Fruit fly (Drosophila melanogaster) whole organism, embryonic: Measurements from ENCODE around the gene Mdr65.

Experiments used
- Ada2b ChIP-seq: fragments of 200-800 bp; sonication (Bioruptor generic); IDR thresholded peaks from 2 replicates; pipeline ENCODE4 v1.3.6; 2022; ENCODE audit warnings: missing biosample characterization, missing genetic modification characterization
- Antp ChIP-seq: fragments of 200-800 bp; sonication (Bioruptor generic); optimal IDR thresholded peaks from 3 replicates; lab custom pipeline; 2016; ENCODE audit warnings: missing biosample characterization, missing genetic modification characterization
- CG11247 ChIP-seq: fragments of 200-800 bp; sonication (Bioruptor generic); IDR thresholded peaks from 2 replicates; pipeline ENCODE4 v1.3.6; 2022; ENCODE audit warnings: missing biosample characterization, missing genetic modification characterization
- CG11398 ChIP-seq: fragments of 200-800 bp; sonication (Bioruptor generic); optimal IDR thresholded peaks from 2 replicates; lab custom pipeline; 2016; ENCODE audit warnings: missing biosample characterization, missing genetic modification characterization
- CG12071 ChIP-seq: fragments of 200-800 bp; sonication (Bioruptor generic); optimal IDR thresholded peaks from 3 replicates; lab custom pipeline; 2018; ENCODE audit warnings: missing biosample characterization, mild to moderate bottlenecking, missing genetic modification characterization
- CG12744 ChIP-seq: fragments of 200-800 bp; sonication (Bioruptor generic); optimal IDR thresholded peaks from 2 replicates; lab custom pipeline; 2016; ENCODE audit warnings: missing biosample characterization, missing genetic modification characterization
- CG13123 ChIP-seq: fragments of 200-800 bp; sonication (Bioruptor generic); optimal IDR thresholded peaks from 2 replicates; lab custom pipeline; 2016; ENCODE audit warnings: missing biosample characterization, missing genetic modification characterization
- CG14050 ChIP-seq: fragments of 200-800 bp; sonication (Bioruptor generic); IDR thresholded peaks from 3 replicates; pipeline ENCODE4 v1.3.6; 2022; ENCODE audit warnings: missing biosample characterization, missing genetic modification characterization
- CG14710 ChIP-seq: fragments of 200-800 bp; sonication (Bioruptor generic); optimal IDR thresholded peaks from 3 replicates; lab custom pipeline; 2019; ENCODE audit warnings: missing biosample characterization, mild to moderate bottlenecking, missing genetic modification characterization, moderate library complexity
- CG15269 ChIP-seq: fragments of 200-800 bp; sonication (Bioruptor generic); optimal IDR thresholded peaks from 2 replicates; lab custom pipeline; 2018; ENCODE audit warnings: missing biosample characterization, mild to moderate bottlenecking, missing genetic modification characterization, moderate library complexity
- CG15696 ChIP-seq: fragments of 200-800 bp; sonication (Bioruptor generic); optimal IDR thresholded peaks from 2 replicates; lab custom pipeline; 2019; ENCODE audit warnings: missing biosample characterization, mild to moderate bottlenecking, missing genetic modification characterization, moderate library complexity
- CG1602 ChIP-seq: fragments of 200-800 bp; sonication (Bioruptor generic); optimal IDR thresholded peaks from 3 replicates; lab custom pipeline; 2016; ENCODE audit warnings: missing biosample characterization, missing genetic modification characterization
- CG2129 ChIP-seq: fragments of 200-800 bp; sonication (Bioruptor generic); IDR thresholded peaks from 2 replicates; pipeline ENCODE4 v1.3.6; 2022; ENCODE audit warnings: missing biosample characterization, missing genetic modification characterization; ENCODE audit not compliant: partially characterized antibody
- CG31224 ChIP-seq: fragments of 200-800 bp; sonication (Bioruptor generic); IDR thresholded peaks from 2 replicates; pipeline ENCODE4 v1.3.6; 2022; ENCODE audit warnings: missing biosample characterization, missing genetic modification characterization
- CG4360 ChIP-seq: fragments of 200-800 bp; sonication (Bioruptor generic); IDR thresholded peaks from 2 replicates; pipeline ENCODE4 v1.3.6; 2022; ENCODE audit warnings: missing biosample characterization, missing genetic modification characterization
- CG43689 ChIP-seq: fragments of 200-800 bp; sonication (Bioruptor generic); IDR thresholded peaks from 2 replicates; pipeline ENCODE4 v1.3.6; 2022; ENCODE audit warnings: missing biosample characterization, missing genetic modification characterization
- CG4404 ChIP-seq: fragments of 200-800 bp; sonication (Bioruptor generic); IDR thresholded peaks from 2 replicates; pipeline ENCODE4 v1.3.6; 2022; ENCODE audit warnings: missing biosample characterization, missing genetic modification characterization
- CG4854 ChIP-seq: fragments of 200-800 bp; sonication (Bioruptor generic); optimal IDR thresholded peaks from 2 replicates; lab custom pipeline; 2016; ENCODE audit warnings: missing biosample characterization, missing genetic modification characterization, inconsistent platforms
- CG5180 ChIP-seq: fragments of 200-800 bp; sonication (Bioruptor generic); optimal IDR thresholded peaks from 3 replicates; lab custom pipeline; 2017; ENCODE audit warnings: missing biosample characterization, missing genetic modification characterization, mild to moderate bottlenecking, moderate library complexity, missing genetic modification reagents
- CG7987 ChIP-seq: fragments of 200-800 bp; sonication (Bioruptor generic); optimal IDR thresholded peaks from 2 replicates; lab custom pipeline; 2018; ENCODE audit warnings: missing biosample characterization, mild to moderate bottlenecking, missing genetic modification characterization, moderate library complexity
- CG8944 ChIP-seq: fragments of 200-800 bp; sonication (Bioruptor generic); optimal IDR thresholded peaks from 3 replicates; lab custom pipeline; 2016; ENCODE audit warnings: missing biosample characterization, missing genetic modification characterization
- CG9215 ChIP-seq: fragments of 200-800 bp; sonication (Bioruptor generic); IDR thresholded peaks from 2 replicates; pipeline ENCODE4 v1.3.6; 2022; ENCODE audit warnings: missing biosample characterization, missing genetic modification characterization
- CTCF ChIP-seq: fragments of 200-800 bp; sonication (Bioruptor generic); optimal IDR thresholded peaks from 2 replicates; lab custom pipeline; 2017; ENCODE audit warnings: missing biosample characterization, mild to moderate bottlenecking, missing genetic modification characterization, moderate library complexity
- HLHmδ ChIP-seq: fragments of 200-800 bp; sonication (Bioruptor generic); optimal IDR thresholded peaks from 2 replicates; lab custom pipeline; 2018; ENCODE audit warnings: missing biosample characterization, mild to moderate bottlenecking, missing genetic modification characterization, moderate library complexity
- Hr51 ChIP-seq, 2 experiments: fragments of 200-800 bp; sonication (Bioruptor generic); optimal IDR thresholded peaks; 2 replicates in 1 of 2; 3 replicates in 1 of 2; lab custom pipeline; 2016 to 2018; ENCODE audit warnings: missing biosample characterization in 2 of 2, missing genetic modification characterization in 2 of 2, mild to moderate bottlenecking in 1 of 2, moderate library complexity in 1 of 2
- Lpt ChIP-seq: fragments of >200 bp; optimal IDR thresholded peaks from 2 replicates; lab custom pipeline; 2018; ENCODE audit warnings: missing biosample characterization, missing genetic modification characterization
- Myb ChIP-seq: fragments of 200-800 bp; sonication (Bioruptor generic); optimal IDR thresholded peaks from 2 replicates; lab custom pipeline; 2016; ENCODE audit warnings: missing biosample characterization, missing genetic modification characterization
- Scr ChIP-seq: fragments of 200-800 bp; sonication (Bioruptor generic); IDR thresholded peaks from 2 replicates; pipeline ENCODE4 v1.3.6; 2022; ENCODE audit warnings: missing biosample characterization, missing genetic modification characterization; ENCODE audit not compliant: partially characterized antibody
- Side ChIP-seq: fragments of 200-800 bp; sonication (Bioruptor generic); optimal IDR thresholded peaks from 2 replicates; lab custom pipeline; 2016; ENCODE audit warnings: missing biosample characterization, missing genetic modification characterization
- ab ChIP-seq: fragments of 200-800 bp; sonication (Bioruptor generic); optimal IDR thresholded peaks from 2 replicates; lab custom pipeline; 2016; ENCODE audit warnings: missing biosample characterization, missing genetic modification characterization
- ara ChIP-seq: fragments of 200-800 bp; sonication (Bioruptor generic); IDR thresholded peaks from 2 replicates; pipeline ENCODE4 v1.3.6; 2022; ENCODE audit warnings: missing biosample characterization, missing genetic modification characterization
- ase ChIP-seq: fragments of 200-800 bp; sonication (Bioruptor generic); IDR thresholded peaks from 3 replicates; pipeline ENCODE4 v1.3.6; 2022; ENCODE audit warnings: missing biosample characterization, missing genetic modification characterization
- az2 ChIP-seq: fragments of 200-800 bp; sonication (Bioruptor generic); optimal IDR thresholded peaks from 3 replicates; lab custom pipeline; 2016; ENCODE audit warnings: missing biosample characterization, missing genetic modification characterization
- bab2 ChIP-seq: fragments of 200-800 bp; sonication (Bioruptor generic); optimal IDR thresholded peaks from 2 replicates; lab custom pipeline; 2016; ENCODE audit warnings: missing biosample characterization, missing genetic modification characterization
- danr ChIP-seq: fragments of 200-800 bp; sonication (Bioruptor generic); IDR thresholded peaks from 2 replicates; pipeline ENCODE4 v1.3.6; 2022; ENCODE audit warnings: missing biosample characterization, missing genetic modification characterization
- dimm ChIP-seq: fragments of 200-800 bp; sonication (Bioruptor generic); IDR thresholded peaks from 2 replicates; pipeline ENCODE4 v1.3.6; 2022; ENCODE audit warnings: missing biosample characterization, missing genetic modification characterization
- fd3F ChIP-seq: fragments of 200-800 bp; sonication (Bioruptor generic); optimal IDR thresholded peaks from 2 replicates; lab custom pipeline; 2018; ENCODE audit warnings: missing biosample characterization, mild to moderate bottlenecking, missing genetic modification characterization, moderate library complexity
- gsb-n ChIP-seq: fragments of 200-800 bp; sonication (Bioruptor generic); optimal IDR thresholded peaks from 3 replicates; lab custom pipeline; 2018; ENCODE audit warnings: missing biosample characterization, mild to moderate bottlenecking, missing genetic modification characterization
- jigr1 ChIP-seq: fragments of 200-800 bp; sonication (Bioruptor generic); IDR thresholded peaks from 3 replicates; pipeline ENCODE4 v1.3.6; 2022; ENCODE audit warnings: missing biosample characterization, missing genetic modification characterization
- lilli ChIP-seq: fragments of 200-800 bp; sonication (Bioruptor generic); optimal IDR thresholded peaks from 3 replicates; lab custom pipeline; 2016; ENCODE audit warnings: missing biosample characterization, missing genetic modification characterization
- lola ChIP-seq, 3 experiments: fragments of >200 bp in 2 of 3; fragments of 200-800 bp in 1 of 3; sonication (Bioruptor generic) in 1 of 3; optimal IDR thresholded peaks; 2 replicates each; lab custom pipeline; 2017 to 2019; ENCODE audit warnings: missing biosample characterization in 3 of 3, missing genetic modification characterization in 3 of 3, mild to moderate bottlenecking in 1 of 3, moderate library complexity in 1 of 3
- luna ChIP-seq: fragments of 200-800 bp; sonication (Bioruptor generic); optimal IDR thresholded peaks from 2 replicates; lab custom pipeline; 2016; ENCODE audit warnings: missing biosample characterization, missing genetic modification characterization
- odd ChIP-seq: fragments of 200-800 bp; sonication (Bioruptor generic); optimal IDR thresholded peaks from 2 replicates; lab custom pipeline; 2017; ENCODE audit warnings: missing biosample characterization, mild to moderate bottlenecking, missing genetic modification characterization
- pho ChIP-seq: fragments of 200-800 bp; sonication (Bioruptor generic); optimal IDR thresholded peaks from 2 replicates; lab custom pipeline; 2016; ENCODE audit warnings: missing biosample characterization, missing genetic modification characterization
- phol ChIP-seq: fragments of 200-800 bp; sonication (Bioruptor generic); optimal IDR thresholded peaks from 3 replicates; lab custom pipeline; 2018; ENCODE audit warnings: missing biosample characterization, mild to moderate bottlenecking, missing genetic modification characterization, moderate library complexity
- pum ChIP-seq: fragments of 200-800 bp; sonication (Bioruptor generic); optimal IDR thresholded peaks from 2 replicates; lab custom pipeline; 2016; ENCODE audit warnings: missing biosample characterization, missing genetic modification characterization
- so ChIP-seq: fragments of 200-800 bp; sonication (Bioruptor generic); IDR thresholded peaks from 3 replicates; pipeline ENCODE4 v1.3.6; 2022; ENCODE audit warnings: missing biosample characterization, missing genetic modification characterization
- sob ChIP-seq: fragments of 200-800 bp; sonication (Bioruptor generic); IDR thresholded peaks from 2 replicates; pipeline ENCODE4 v1.3.6; 2022; ENCODE audit warnings: missing biosample characterization, missing genetic modification characterization
- wdn ChIP-seq: fragments of 200-800 bp; sonication (Bioruptor generic); IDR thresholded peaks from 2 replicates; pipeline ENCODE4 v1.3.6; 2022; ENCODE audit warnings: missing biosample characterization, missing genetic modification characterization
- zf30C ChIP-seq: fragments of 200-800 bp; sonication (Bioruptor generic); optimal IDR thresholded peaks from 3 replicates; lab custom pipeline; 2018; ENCODE audit warnings: missing biosample characterization, mild to moderate bottlenecking, missing genetic modification characterization

The Mdr65 gene

DNA sequence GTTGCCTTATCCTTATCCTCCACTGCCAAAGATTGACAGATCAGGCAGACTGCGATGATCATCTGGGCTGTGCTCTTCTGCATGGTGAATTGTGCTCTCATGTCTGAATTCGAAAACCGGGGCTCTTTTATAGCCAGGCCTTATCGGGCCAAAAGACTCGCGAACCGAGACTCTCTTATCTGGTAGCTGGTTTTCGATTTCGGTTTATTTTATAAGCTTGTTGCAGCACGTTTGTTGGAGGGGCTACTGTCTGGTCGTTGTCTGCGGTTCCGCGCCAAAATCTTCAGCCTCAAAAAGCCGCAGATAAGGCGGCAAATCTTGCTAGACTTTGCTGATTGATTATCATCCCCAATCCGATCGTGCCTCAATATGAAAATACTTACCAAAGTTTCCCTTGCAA is 13.1 kb upstream of the Mdr65 start, which contains the start of gene CG10163:
CG10163 (minus strand) TSS at position 101 of the 400 bp plus-strand sequence.
- no peak for TF ChIP-seq Hr51 (GFP tag; optimal IDR thresholded peaks at IDR 0.05; lab: Kevin White, UChicago)
- TF ChIP-seq wdn: no peak
- TF ChIP-seq danr: no peak
- no peak for TF ChIP-seq Antp (GFP tag; lab: Kevin White, UChicago)
- TF ChIP-seq CG2129 (GFP tag; lab: Robert Waterston, UW): no peak
- no peak for TF ChIP-seq jigr1 (GFP tag; lab: Robert Waterston, UW)
- TF ChIP-seq CG15269 (tag; lab: Kevin White, UChicago): no peak
- no peak for TF ChIP-seq CG4360 (GFP tag; lab: Robert Waterston, UW)
- TF ChIP-seq odd (GFP tag; lab: Kevin White, UChicago): no peak
- no peak for TF ChIP-seq bab2 (GFP tag; lab: Kevin White, UChicago)
- no peak for TF ChIP-seq luna (GFP tag; lab: Kevin White, UChicago)
- TF ChIP-seq so (GFP tag; lab: Robert Waterston, UW): no peak
- no peak for TF ChIP-seq CG14710
- no peak for TF ChIP-seq CG1602 (GFP tag; lab: Kevin White, UChicago)
- no peak for TF ChIP-seq CG4404 (GFP tag; lab: Robert Waterston, UW)
- TF ChIP-seq CG13123 (GFP tag; lab: Kevin White, UChicago): no peak
- no peak for TF ChIP-seq CG7987 (GFP tag; lab: Kevin White, UChicago)

DNA sequence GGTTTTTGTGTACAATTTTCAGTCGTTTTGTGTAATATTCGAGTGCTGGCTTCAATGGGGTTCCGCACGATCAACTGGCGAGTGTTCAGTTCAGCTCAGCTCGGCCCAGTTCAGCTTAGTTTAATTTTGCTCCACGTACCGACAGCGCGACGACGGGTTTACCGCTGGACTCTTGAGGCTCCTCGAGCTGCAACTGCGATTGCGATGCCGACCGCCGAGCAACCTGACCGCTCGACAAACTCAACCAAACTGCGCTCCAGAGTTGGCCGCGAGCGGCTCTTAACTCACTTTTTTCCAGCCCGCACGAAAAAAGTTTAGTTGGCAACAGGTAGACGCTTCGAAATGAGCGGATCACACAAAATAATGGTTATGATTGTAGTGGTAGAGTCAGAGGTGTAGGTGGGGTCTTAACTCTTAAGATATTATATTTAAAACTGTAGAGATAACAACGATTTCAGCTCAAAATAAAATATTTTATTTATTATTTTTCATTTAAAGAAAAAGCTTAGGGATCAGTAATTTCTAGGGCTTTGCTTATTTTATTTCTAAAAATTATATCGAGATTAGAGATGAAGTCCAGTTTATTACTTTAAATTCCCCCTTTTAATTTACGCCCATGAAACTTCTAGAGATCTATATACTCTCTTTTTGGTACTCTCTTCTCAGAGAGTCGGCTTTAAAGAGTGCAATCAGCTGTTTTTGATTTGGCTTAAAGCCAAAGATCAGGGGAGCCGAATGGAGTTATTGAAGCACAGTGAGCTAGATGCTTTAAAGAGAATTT is 11.1 kb upstream of the Mdr65 start, which contains the start of gene Best2:
Best2 (minus strand) TSS at position 258 of the 781 bp plus-strand sequence.
- TF ChIP-seq CG31224 (GFP tag; lab: Robert Waterston, UW) (peak; percentile 89), HLHmδ (GFP tag; lab: Kevin White, UChicago) (no peak), CG11398 (peak; percentile 51), az2 (GFP tag; lab: Kevin White, UChicago) (peak; percentile 85), CG11247 (GFP tag; lab: Robert Waterston, UW) (peak; percentile 83), sob (peak; percentile 93), CG8944 (peak; percentile 72), ase (GFP tag; lab: Robert Waterston, UW) (peak; percentile 87), Myb (GFP tag; lab: Kevin White, UChicago) (peak; percentile 37), zf30C (GFP tag; lab: Kevin White, UChicago) (no peak), lola (GFP tag; optimal IDR thresholded peaks at IDR 0.05; lab: Kevin White, UChicago) (peak in 1 of 3 experiments; percentile 88), luna (GFP tag; lab: Kevin White, UChicago) (no peak), CG9215 (GFP tag; lab: Robert Waterston, UW) (peak; percentile 95), Side (no peak), dimm (GFP tag; lab: Robert Waterston, UW) (peak; percentile 64), ab (GFP tag; lab: Kevin White, UChicago) (no peak), CTCF (no peak), CG15696 (tag; lab: Kevin White, UChicago) (peak; percentile 68), Ada2b (GFP tag; lab: Robert Waterston, UW) (peak; percentile 93), phol (tag; lab: Kevin White, UChicago) (peak; percentile 87), CG4854 (GFP tag; lab: Kevin White, UChicago) (peak; percentile 66), ara (GFP tag; lab: Robert Waterston, UW) (peak; percentile 80), CG5180 (GFP tag; lab: Kevin White, UChicago) (peak; percentile 81), lilli (peak; percentile 82), pho (peak; percentile 78), CG43689 (GFP tag; lab: Robert Waterston, UW) (peak; percentile 81), fd3F (GFP tag; lab: Kevin White, UChicago) (peak; percentile 82), CG12071 (GFP tag; lab: Kevin White, UChicago) (no peak), CG14050 (peak; percentile 81), Scr (GFP tag; lab: Robert Waterston, UW) (no peak), Lpt (no peak), pum (GFP tag; lab: Kevin White, UChicago) (peak; percentile 73), gsb-n (tag; lab: Kevin White, UChicago) (peak; percentile 76), CG12744 (peak; percentile 48)
